Worm (Caenorhabditis elegans) whole organism, young adult: ENCODE results near the gene T28D6.7.

Experiments used
- C17E4.6 ChIP-seq: fragments of 200-800 bp; sonication (Bioruptor generic); IDR thresholded peaks from 2 replicates; pipeline ENCODE4 v1.3.6; 2022; ENCODE audit warnings: missing genetic modification reagents, missing genetic modification characterization, missing compliant biosample characterization
- F49E8.2 ChIP-seq: sonication (generic microtip); optimal IDR thresholded peaks from 3 replicates; lab custom pipeline; 2017; ENCODE audit warnings: missing genetic modification characterization, mild to moderate bottlenecking, missing compliant biosample characterization, antibody characterized with exemption, moderate library complexity; ENCODE audit not compliant: insufficient read depth
- dpl-1 ChIP-seq: fragments of 150-350 bp; optimal IDR thresholded peaks from 2 replicates; lab custom pipeline; 2014; ENCODE audit warnings: missing biosample characterization, missing genetic modification reagents, missing genetic modification characterization
- ekl-4 ChIP-seq: fragments of 200-800 bp; sonication (Bioruptor generic); IDR thresholded peaks from 2 replicates; pipeline ENCODE4 v1.3.6; 2022; ENCODE audit warnings: missing genetic modification reagents, missing genetic modification characterization, missing compliant biosample characterization
- mxl-1 ChIP-seq: sonication (generic microtip); optimal IDR thresholded peaks from 2 replicates; lab custom pipeline; 2016; ENCODE audit warnings: missing genetic modification characterization, missing compliant biosample characterization

DNA sequence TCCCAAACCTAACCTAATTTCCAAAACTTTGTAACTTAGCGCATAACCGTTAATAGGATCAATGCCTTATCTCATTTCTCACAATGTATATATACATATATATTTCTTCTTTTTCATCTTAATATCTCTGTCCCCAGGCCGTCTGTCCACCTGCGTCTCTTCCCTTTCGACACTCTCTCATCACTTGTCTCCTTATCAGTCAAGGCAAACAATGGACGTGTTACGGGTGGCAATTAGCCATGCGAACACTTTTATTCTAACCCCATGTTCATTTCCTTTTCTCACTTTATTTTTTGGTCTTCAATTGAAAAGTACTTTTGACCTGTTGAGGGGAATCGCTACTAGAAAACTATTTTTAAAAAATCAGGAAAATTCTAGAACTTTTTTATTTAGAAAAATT, 11.1 kb upstream of the T28D6.7 start:
- no peak for TF ChIP-seq ekl-4
- no peak for TF ChIP-seq mxl-1 (tag; lab: Kevin White, UChicago)
- TF ChIP-seq C17E4.6, result no peak
- TF ChIP-seq dpl-1 (GFP tag; lab: Kevin White, UChicago), result no peak
- no peak for TF ChIP-seq F49E8.2 (tag; lab: Kevin White, UChicago)
